Worm (Caenorhabditis elegans) whole organism, young adult: ENCODE measurements around the gene F47E1.20.

Experiments used
- T26A5.8 ChIP-seq: sonication (generic microtip); optimal IDR thresholded peaks from 2 replicates; lab custom pipeline; 2016; ENCODE audit warnings: missing genetic modification characterization, missing compliant biosample characterization
- ama-1 ChIP-seq, 3 experiments: fragments of 150-350 bp in 1 of 3; sonication (generic microtip) in 2 of 3; optimal IDR thresholded peaks; 2 replicates each; lab custom pipeline; 2014 to 2018; ENCODE audit warnings: missing biosample characterization in 2 of 3, missing genetic modification characterization in 2 of 3, missing genetic modification reagents in 2 of 3
- die-1 ChIP-seq: sonication (generic microtip); optimal IDR thresholded peaks from 2 replicates; lab custom pipeline; 2016; ENCODE audit warnings: missing genotype, mild to moderate bottlenecking, missing genetic modification characterization, missing compliant biosample characterization
- let-526 ChIP-seq: fragments of 200-800 bp; sonication (Bioruptor generic); IDR thresholded peaks from 2 replicates; pipeline ENCODE4 v1.3.6; 2022; ENCODE audit warnings: missing genetic modification reagents, missing genetic modification characterization, missing compliant biosample characterization
- lin-35 ChIP-seq, 3 experiments: fragments of 150-350 bp in 2 of 3; sonication (generic microtip) in 1 of 3; optimal IDR thresholded peaks; 2 replicates each; lab custom pipeline; 2014 to 2018; ENCODE audit warnings: missing biosample characterization in 3 of 3, missing genetic modification characterization in 3 of 3, missing genetic modification reagents in 3 of 3
- nfya-1 ChIP-seq: sonication (generic microtip); optimal IDR thresholded peaks from 2 replicates; lab custom pipeline; 2017; ENCODE audit warnings: antibody characterized with exemption, missing compliant biosample characterization, missing genetic modification characterization, borderline replicate concordance; ENCODE audit not compliant: insufficient read depth
- pha-4 ChIP-seq: fragments of 150-350 bp; sonication (generic microtip); optimal IDR thresholded peaks from 2 replicates; lab custom pipeline; 2014; ENCODE audit warnings: missing biosample characterization, missing genetic modification reagents, missing genetic modification characterization
- snpc-1.1 ChIP-seq: sonication (generic microtip); optimal IDR thresholded peaks from 2 replicates; lab custom pipeline; 2017; ENCODE audit warnings: missing genetic modification characterization, mild to moderate bottlenecking, missing compliant biosample characterization, antibody characterized with exemption, moderate library complexity, missing genotype, missing genetic modification reagents; ENCODE audit not compliant: insufficient read depth
- unc-130 ChIP-seq: sonication (generic microtip); optimal IDR thresholded peaks from 2 replicates; lab custom pipeline; 2016; ENCODE audit warnings: missing genetic modification reagents, missing genetic modification characterization, missing compliant biosample characterization
- zim-3 ChIP-seq: sonication (generic microtip); optimal IDR thresholded peaks from 2 replicates; lab custom pipeline; 2017; ENCODE audit warnings: mild to moderate bottlenecking, missing genetic modification characterization, moderate library complexity, missing compliant biosample characterization
- ztf-22 ChIP-seq: fragments of 200-800 bp; sonication (Bioruptor generic); optimal IDR thresholded peaks from 2 replicates; lab custom pipeline; 2018; ENCODE audit warnings: mild to moderate bottlenecking, missing genetic modification characterization, moderate library complexity, missing compliant biosample characterization

DNA sequence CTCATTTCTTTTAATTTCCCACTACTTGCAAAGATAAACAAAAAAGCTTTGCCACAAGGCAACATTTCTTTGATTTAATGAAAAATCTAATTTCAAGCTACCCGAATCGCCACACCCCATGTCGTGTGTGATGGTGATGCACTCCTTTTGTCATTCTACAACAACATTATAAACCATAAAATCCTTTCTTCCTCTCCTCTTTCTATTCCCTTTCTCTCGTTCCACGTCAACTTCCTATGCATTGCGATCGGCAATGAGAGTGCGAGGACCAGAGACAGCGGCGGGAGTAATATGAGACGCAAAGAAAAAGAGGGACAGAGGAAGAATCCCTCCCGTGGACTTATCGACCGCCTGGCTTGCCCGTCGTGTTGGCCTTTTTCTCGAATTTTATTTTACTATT is 19.3 kb downstream of the F47E1.20 start:
- no peak for TF ChIP-seq T26A5.8
- no peak for TF ChIP-seq ama-1 (optimal IDR thresholded peaks at IDR 0.05; lab: Kevin White, UChicago)
- TF ChIP-seq ama-1 (GFP tag; optimal IDR thresholded peaks at IDR 0.05; lab: Kevin White, UChicago): no peak
- no peak for TF ChIP-seq let-526 (GFP tag; lab: Robert Waterston, UW)
- no peak for TF ChIP-seq ztf-22 (GFP tag; lab: Kevin White, UChicago)
- no peak for TF ChIP-seq unc-130 (GFP tag; lab: Kevin White, UChicago)
- no peak for TF ChIP-seq lin-35 (GFP tag; optimal IDR thresholded peaks at IDR 0.05; lab: Kevin White, UChicago)
- TF ChIP-seq pha-4 (tag; lab: Kevin White, UChicago): no peak
- TF ChIP-seq nfya-1 (tag; lab: Kevin White, UChicago): no peak
- TF ChIP-seq die-1: no peak
- TF ChIP-seq snpc-1.1 (tag; lab: Kevin White, UChicago): no peak
- no peak for TF ChIP-seq zim-3 (tag; lab: Kevin White, UChicago)
